Fruit fly (Drosophila melanogaster): Measurements from ENCODE around the gene CG3862.

DNA sequence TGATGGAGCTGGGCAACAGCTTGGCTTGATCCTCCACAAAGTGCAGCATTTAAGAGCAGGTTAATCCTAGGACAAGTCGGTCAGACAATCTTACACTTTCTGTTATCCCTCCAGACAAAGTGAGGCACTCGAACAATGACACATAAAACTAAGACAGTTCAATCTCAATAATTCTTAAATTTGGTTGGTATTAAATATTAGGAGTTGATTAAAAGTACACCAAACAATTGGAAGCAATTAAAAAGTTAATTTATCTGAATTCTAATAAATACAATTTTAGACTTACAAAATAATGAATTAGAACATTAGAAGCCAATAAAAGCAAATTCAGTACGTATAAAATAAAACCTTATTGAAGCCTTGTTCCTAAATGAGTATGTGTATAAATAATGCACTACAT lies 7.8 kb downstream of the CG3862 start, which contains the start of gene CG15880:
- TF ChIP-seq ttk (optimal IDR thresholded peaks at IDR 0.05) (no peak), Myc (optimal IDR thresholded peaks at IDR 0.05) (no peak), Sin3A (optimal IDR thresholded peaks at IDR 0.05) (no peak)
